Worm (Caenorhabditis elegans) whole organism, dauer: ENCODE data around the gene daf-42.
"Not testable (repeated sequence)": the region's sequence is repeated elsewhere in the genome, so short reads cannot be mapped to it uniquely, and the experiment has no call there.

Experiments
- unc-62 ChIP-seq: sonication (generic microtip); optimal IDR thresholded peaks from 2 replicates; lab custom pipeline; 2017; ENCODE audit warnings: missing biosample characterization, missing genetic modification reagents, missing genetic modification characterization

The daf-42 gene

ce11 chrIV:7346751-7347150, at the start of gene daf-42:
Gene daf-42, minus strand, starts transcription at chrIV:7346851.
- no peak for TF ChIP-seq unc-62 (GFP tag; lab: Kevin White, UChicago)

ce11 chrIV:7393700-7394099, 47.0 kb upstream of the daf-42 start, which contains the start of gene pitr-1:
Gene pitr-1, plus strand, starts transcription at chrIV:7394085.
- TF ChIP-seq unc-62 (GFP tag; lab: Kevin White, UChicago), result no peak

ce11 chrIV:7391534-7392343, 45.1 kb upstream of the daf-42 start:
- TF ChIP-seq unc-62 (GFP tag; lab: Kevin White, UChicago), result no peak

- TF ChIP-seq unc-62 (GFP tag; lab: Kevin White, UChicago), result no peak
Measured at ce11 chrIV:7390126-7390766, 43.6 kb upstream of the daf-42 start.

DNA sequence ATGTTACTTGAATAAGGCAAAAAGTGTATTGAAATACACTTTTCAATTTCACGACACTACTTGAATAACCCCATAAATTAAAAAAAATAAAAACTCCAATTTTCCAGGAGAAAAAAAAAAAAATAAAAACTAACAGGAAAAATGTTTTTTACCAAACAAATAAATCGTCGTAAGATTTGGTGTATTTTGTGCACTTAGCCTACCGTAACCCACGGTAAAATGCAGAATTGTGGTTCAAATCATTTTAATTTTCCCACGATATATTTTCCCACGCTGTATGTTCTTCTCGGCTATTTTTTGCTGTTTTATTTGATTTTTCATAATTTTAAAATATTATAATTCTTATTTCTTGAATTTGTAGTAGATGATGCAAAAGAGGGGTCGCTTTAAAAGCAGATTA, 43.1 kb upstream of the daf-42 start:
- no peak for TF ChIP-seq unc-62 (GFP tag; lab: Kevin White, UChicago)

- no peak for TF ChIP-seq unc-62 (GFP tag; lab: Kevin White, UChicago)
Measured at ce11 chrIV:7388843-7389242, 42.2 kb upstream of the daf-42 start, which contains the start of gene mob-3. Gene mob-3, minus strand, starts transcription at chrIV:7388943.

DNA sequence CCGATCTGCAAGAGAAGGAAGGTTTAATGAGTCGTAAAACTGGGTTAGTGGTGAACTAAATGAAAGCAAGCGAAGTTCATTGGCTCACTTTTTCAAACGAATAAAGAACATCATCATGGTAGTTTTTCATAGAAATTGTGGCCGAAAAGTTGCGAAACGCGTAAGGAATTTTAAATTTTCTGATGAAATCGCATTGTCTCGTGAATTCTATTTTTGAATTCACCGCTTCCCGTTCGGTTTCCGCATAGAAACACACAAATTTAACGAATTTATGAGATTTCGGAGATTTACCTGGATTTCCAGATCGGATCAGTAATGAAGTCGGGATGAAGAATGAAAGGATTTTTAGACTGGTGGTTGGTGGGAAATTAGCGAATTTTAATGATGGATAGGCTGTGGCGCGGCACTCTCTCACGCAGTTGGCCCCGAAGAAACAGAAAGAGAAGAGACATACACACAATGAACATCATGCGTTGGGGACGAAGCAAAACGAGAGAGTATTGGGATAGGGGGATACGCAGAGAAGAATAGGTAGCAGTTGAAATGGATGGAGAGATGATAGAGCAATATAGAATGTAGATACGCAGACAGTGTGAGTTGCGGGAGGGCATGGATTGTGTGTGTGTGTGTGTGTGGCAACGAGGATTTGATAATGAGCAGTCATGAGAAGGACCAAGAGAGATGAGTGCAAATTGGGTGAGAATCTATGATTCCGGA, 40.3 kb upstream of the daf-42 start:
- TF ChIP-seq unc-62 (GFP tag; lab: Kevin White, UChicago), result no peak

DNA sequence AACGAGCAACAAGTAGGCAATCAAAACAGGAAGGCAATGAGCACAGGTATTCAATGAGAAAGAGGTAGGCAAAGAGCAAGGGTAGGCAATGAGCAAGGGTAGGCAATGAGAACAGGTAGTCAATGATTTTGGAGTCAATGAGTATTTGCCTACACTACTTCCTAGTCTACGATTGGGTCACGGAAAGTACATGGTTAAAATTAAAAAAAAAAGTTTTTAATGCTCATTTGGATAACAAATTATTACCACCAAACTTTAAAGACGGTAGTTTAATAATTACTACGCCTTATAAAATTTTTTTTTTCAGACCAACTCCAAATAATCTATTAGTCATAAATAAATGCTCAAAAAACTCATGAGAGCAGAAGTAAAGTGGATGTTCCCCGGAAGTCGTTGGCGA, 35.1 kb upstream of the daf-42 start, which contains the start of gene ptp-8:
Gene ptp-8 (plus strand): TSS at position 301 of the 400 bp plus-strand sequence.
- no peak for TF ChIP-seq unc-62 (GFP tag; lab: Kevin White, UChicago)

DNA sequence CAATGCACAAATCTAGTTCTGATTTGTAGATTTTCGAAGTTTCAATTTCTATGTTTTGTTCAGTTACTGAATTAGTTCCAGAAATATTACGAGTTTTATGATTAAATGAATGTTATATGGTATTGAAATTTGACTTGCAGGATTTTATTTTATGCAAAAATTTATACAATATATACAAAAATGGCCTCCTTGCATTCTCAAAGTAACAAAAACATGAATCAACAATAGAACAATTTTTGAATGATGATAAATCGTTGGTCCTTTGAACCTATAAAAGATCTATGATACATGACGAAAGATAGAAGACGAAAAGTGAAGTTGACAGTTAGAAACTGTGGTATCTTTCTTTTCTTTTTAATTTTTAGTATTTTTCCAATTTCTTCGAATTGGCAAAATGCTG, 29.9 kb upstream of the daf-42 start, which contains the start of gene T12B3.2:
Gene T12B3.2 (plus strand): TSS at position 301 of the 400 bp plus-strand sequence.
- no peak for TF ChIP-seq unc-62 (GFP tag; lab: Kevin White, UChicago)

DNA sequence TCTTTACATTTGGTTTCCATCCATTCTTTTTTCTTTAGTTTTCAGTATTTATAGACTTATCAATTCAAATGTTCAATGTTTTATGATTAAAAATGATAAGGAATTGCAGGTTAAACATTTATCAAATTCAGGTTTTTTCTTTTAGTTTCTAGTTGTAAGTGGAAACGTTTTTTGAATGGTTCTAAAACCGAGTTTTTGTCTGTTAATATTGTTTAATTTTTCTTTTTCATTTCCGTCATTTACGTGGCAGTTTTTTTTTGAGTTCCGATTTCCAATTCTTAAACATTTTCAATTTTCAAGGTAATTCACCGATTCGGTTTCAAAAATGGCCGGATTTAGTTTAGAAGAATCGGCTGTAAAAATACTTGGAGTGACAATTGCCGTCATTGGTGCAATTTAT, 28.2 kb upstream of the daf-42 start, which contains the start of gene T12B3.3:
Gene T12B3.3 (plus strand): TSS at position 301 of the 400 bp plus-strand sequence.
- not testable (repeated sequence) for TF ChIP-seq unc-62 (GFP tag; lab: Kevin White, UChicago)

DNA sequence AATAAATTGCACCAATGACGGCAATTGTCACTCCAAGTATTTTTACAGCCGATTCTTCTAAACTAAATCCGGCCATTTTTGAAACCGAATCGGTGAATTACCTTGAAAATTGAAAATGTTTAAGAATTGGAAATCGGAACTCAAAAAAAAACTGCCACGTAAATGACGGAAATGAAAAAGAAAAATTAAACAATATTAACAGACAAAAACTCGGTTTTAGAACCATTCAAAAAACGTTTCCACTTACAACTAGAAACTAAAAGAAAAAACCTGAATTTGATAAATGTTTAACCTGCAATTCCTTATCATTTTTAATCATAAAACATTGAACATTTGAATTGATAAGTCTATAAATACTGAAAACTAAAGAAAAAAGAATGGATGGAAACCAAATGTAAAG, 18.4 kb upstream of the daf-42 start, which contains the start of gene Y40C5A.4:
Gene Y40C5A.4 (minus strand): TSS at position 101 of the 400 bp plus-strand sequence.
- TF ChIP-seq unc-62 (GFP tag; lab: Kevin White, UChicago), result not testable (repeated sequence)

ce11 chrIV:7344020-7344419, 2.6 kb downstream of the daf-42 start:
- TF ChIP-seq unc-62 (GFP tag; lab: Kevin White, UChicago), result no peak

DNA sequence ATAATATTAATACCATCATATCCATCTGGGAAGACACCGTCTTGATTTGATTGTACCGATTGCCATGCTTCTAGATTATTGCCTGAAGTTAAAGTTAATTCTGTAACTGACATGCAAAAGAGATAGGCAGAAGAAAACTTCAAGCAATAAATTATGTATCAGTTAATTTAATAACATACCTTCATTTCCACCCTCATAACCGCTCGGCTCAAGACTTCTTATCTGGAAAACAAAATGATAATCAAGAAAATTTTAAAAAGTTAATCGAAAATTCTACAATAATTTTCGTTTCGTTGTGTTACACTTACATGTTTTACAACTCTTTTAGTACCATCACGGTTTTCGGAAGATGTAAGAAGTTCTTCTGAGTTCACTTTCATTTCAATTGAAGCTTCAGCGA, 4.5 kb downstream of the daf-42 start:
- no peak for TF ChIP-seq unc-62 (GFP tag; lab: Kevin White, UChicago)

- no peak for TF ChIP-seq unc-62 (GFP tag; lab: Kevin White, UChicago)
Measured at ce11 chrIV:7339095-7339494, 7.6 kb downstream of the daf-42 start.

ce11 chrIV:7338042-7338441, 8.6 kb downstream of the daf-42 start:
- TF ChIP-seq unc-62 (GFP tag; lab: Kevin White, UChicago), result no peak

- no peak for TF ChIP-seq unc-62 (GFP tag; lab: Kevin White, UChicago)
Measured at ce11 chrIV:7332695-7333094, 14.0 kb downstream of the daf-42 start, which contains the start of gene ocr-4. Gene ocr-4, minus strand, starts transcription at chrIV:7332795.
